Worm (Caenorhabditis elegans) whole organism, young adult: ENCODE results near the gene C02H6.1.

Experiments used
- B0035.1 ChIP-seq: sonication (generic microtip); optimal IDR thresholded peaks from 2 replicates; lab custom pipeline; 2016; ENCODE audit warnings: missing genetic modification characterization, mild to moderate bottlenecking, missing compliant biosample characterization, missing genotype, missing genetic modification reagents
- B0336.3 ChIP-seq: fragments of 200-800 bp; sonication (Bioruptor generic); IDR thresholded peaks from 2 replicates; pipeline ENCODE4 v1.3.6; 2022; ENCODE audit warnings: missing genetic modification characterization, missing compliant biosample characterization
- F23B12.7 ChIP-seq: sonication (generic microtip); optimal IDR thresholded peaks from 2 replicates; lab custom pipeline; 2017; ENCODE audit warnings: missing genetic modification characterization, mild to moderate bottlenecking, missing compliant biosample characterization, antibody characterized with exemption, moderate library complexity; ENCODE audit not compliant: insufficient read depth
- F39B2.1 ChIP-seq: fragments of 200-800 bp; sonication (Bioruptor generic); IDR thresholded peaks from 2 replicates; pipeline ENCODE4 v1.3.6; 2022; ENCODE audit warnings: missing genetic modification reagents, missing genetic modification characterization, missing compliant biosample characterization
- F57A8.1 ChIP-seq: fragments of 200-800 bp; sonication (Bioruptor generic); optimal IDR thresholded peaks from 2 replicates; lab custom pipeline; 2018; ENCODE audit warnings: mild to moderate bottlenecking, missing genetic modification characterization, moderate library complexity, missing compliant biosample characterization
- Y53F4B.3 ChIP-seq: fragments of 200-800 bp; sonication (Bioruptor generic); IDR thresholded peaks from 2 replicates; pipeline ENCODE4 v1.3.6; 2022; ENCODE audit warnings: missing genetic modification reagents, missing genetic modification characterization, missing compliant biosample characterization
- Y53G8AR.9 ChIP-seq: fragments of 200-800 bp; sonication (Bioruptor generic); conservative IDR thresholded peaks from 2 replicates; pipeline ENCODE4 v1.3.6; 2022; ENCODE audit warnings: missing genetic modification reagents, missing genetic modification characterization, missing compliant biosample characterization
- Y56A3A.18 ChIP-seq: fragments of 200-800 bp; sonication (Bioruptor generic); IDR thresholded peaks from 2 replicates; pipeline ENCODE4 v1.3.6; 2022; ENCODE audit warnings: missing genetic modification reagents, missing genetic modification characterization, missing compliant biosample characterization
- Y95B8A.8 ChIP-seq: fragments of 200-800 bp; sonication (Bioruptor generic); IDR thresholded peaks from 2 replicates; pipeline ENCODE4 v1.3.6; 2022; ENCODE audit warnings: missing genetic modification reagents, missing genetic modification characterization, missing compliant biosample characterization
- ZK185.1 ChIP-seq: sonication (generic microtip); optimal IDR thresholded peaks from 2 replicates; lab custom pipeline; 2016; ENCODE audit warnings: mild to moderate bottlenecking, missing genetic modification characterization, missing compliant biosample characterization; ENCODE audit not compliant: poor library complexity, severe bottlenecking
- aptf-3 ChIP-seq: fragments of 200-800 bp; sonication (Bioruptor generic); IDR thresholded peaks from 2 replicates; pipeline ENCODE4 v1.3.6; 2022; ENCODE audit warnings: missing genetic modification characterization, missing compliant biosample characterization
- atf-7 ChIP-seq: sonication (generic microtip); optimal IDR thresholded peaks from 2 replicates; lab custom pipeline; 2017; ENCODE audit warnings: mild to moderate bottlenecking, missing genetic modification characterization, missing compliant biosample characterization
- attf-3 ChIP-seq: fragments of 200-800 bp; sonication (Bioruptor generic); conservative IDR thresholded peaks from 2 replicates; pipeline ENCODE4 v1.3.6; 2022; ENCODE audit warnings: missing genetic modification reagents, missing genetic modification characterization, missing compliant biosample characterization
- attf-5 ChIP-seq: fragments of 200-800 bp; sonication (Bioruptor generic); optimal IDR thresholded peaks from 2 replicates; lab custom pipeline; 2018; ENCODE audit warnings: mild to moderate bottlenecking, missing genetic modification characterization, missing compliant biosample characterization
- ccch-3 ChIP-seq: fragments of 200-800 bp; sonication (Bioruptor generic); optimal IDR thresholded peaks from 2 replicates; lab custom pipeline; 2018; ENCODE audit warnings: mild to moderate bottlenecking, missing genetic modification characterization, missing compliant biosample characterization
- cebp-1 ChIP-seq, 2 experiments: fragments of 200-800 bp in 1 of 2; sonication (Bioruptor generic) in 1 of 2; sonication (generic microtip) in 1 of 2; IDR thresholded peaks in 1 of 2; optimal IDR thresholded peaks in 1 of 2; 2 replicates each; pipeline versions ENCODE4 v1.3.6 to Lab custom; 2017 to 2022; ENCODE audit warnings: missing compliant biosample characterization in 2 of 2, missing genetic modification characterization in 2 of 2, mild to moderate bottlenecking in 1 of 2, missing genetic modification reagents in 1 of 2, moderate library complexity in 1 of 2
- cebp-2 ChIP-seq: fragments of 200-800 bp; sonication (Bioruptor generic); IDR thresholded peaks from 2 replicates; pipeline ENCODE4 v1.3.6; 2022; ENCODE audit warnings: missing genetic modification characterization, missing compliant biosample characterization
- ceh-27 ChIP-seq: fragments of 200-800 bp; sonication (Bioruptor generic); optimal IDR thresholded peaks from 2 replicates; lab custom pipeline; 2018; ENCODE audit warnings: mild to moderate bottlenecking, missing genetic modification characterization, moderate library complexity, missing compliant biosample characterization
- ceh-40 ChIP-seq: fragments of 200-800 bp; sonication (Bioruptor generic); IDR thresholded peaks from 2 replicates; pipeline ENCODE4 v1.3.6; 2022; ENCODE audit warnings: missing genetic modification characterization, missing compliant biosample characterization
- die-1 ChIP-seq: sonication (generic microtip); optimal IDR thresholded peaks from 2 replicates; lab custom pipeline; 2016; ENCODE audit warnings: missing genotype, mild to moderate bottlenecking, missing genetic modification characterization, missing compliant biosample characterization
- fkh-3 ChIP-seq: sonication (generic microtip); optimal IDR thresholded peaks from 2 replicates; lab custom pipeline; 2016; ENCODE audit warnings: mild to moderate bottlenecking, missing genetic modification characterization, missing compliant biosample characterization
- let-607 ChIP-seq, 2 experiments: fragments of 200-800 bp in 1 of 2; sonication (Bioruptor generic) in 1 of 2; sonication (generic microtip) in 1 of 2; optimal IDR thresholded peaks; 2 replicates each; lab custom pipeline; 2016 to 2018; ENCODE audit warnings: mild to moderate bottlenecking in 2 of 2, missing compliant biosample characterization in 2 of 2, missing genetic modification characterization in 2 of 2, moderate library complexity in 2 of 2, missing genotype in 1 of 2
- lin-26 ChIP-seq: fragments of 200-800 bp; sonication (Bioruptor generic); IDR thresholded peaks from 2 replicates; pipeline ENCODE4 v1.3.6; 2022; ENCODE audit warnings: missing genetic modification reagents, missing genetic modification characterization, missing compliant biosample characterization
- lin-54 ChIP-seq: fragments of 200-800 bp; sonication (Bioruptor generic); optimal IDR thresholded peaks from 2 replicates; lab custom pipeline; 2018; ENCODE audit warnings: mild to moderate bottlenecking, missing genetic modification characterization, missing compliant biosample characterization
- lsy-27 ChIP-seq: sonication (generic microtip); optimal IDR thresholded peaks from 2 replicates; lab custom pipeline; 2017; ENCODE audit warnings: missing genetic modification characterization, mild to moderate bottlenecking, missing compliant biosample characterization, antibody characterized with exemption, missing genotype, borderline replicate concordance; ENCODE audit not compliant: insufficient read depth
- madf-3 ChIP-seq: fragments of 200-800 bp; sonication (Bioruptor generic); IDR thresholded peaks from 2 replicates; pipeline ENCODE4 v1.3.6; 2022; ENCODE audit warnings: missing genetic modification reagents, missing genetic modification characterization, missing compliant biosample characterization
- madf-8 ChIP-seq: fragments of 200-800 bp; sonication (Bioruptor generic); conservative IDR thresholded peaks from 2 replicates; pipeline ENCODE4 v1.3.6; 2022; ENCODE audit warnings: missing genetic modification reagents, missing genetic modification characterization, missing compliant biosample characterization
- mcd-1 ChIP-seq: fragments of 200-800 bp; sonication (Bioruptor generic); IDR thresholded peaks from 2 replicates; pipeline ENCODE4 v1.3.6; 2022; ENCODE audit warnings: missing genetic modification reagents, missing genetic modification characterization, missing compliant biosample characterization
- nfya-1 ChIP-seq: sonication (generic microtip); optimal IDR thresholded peaks from 2 replicates; lab custom pipeline; 2017; ENCODE audit warnings: antibody characterized with exemption, missing compliant biosample characterization, missing genetic modification characterization, borderline replicate concordance; ENCODE audit not compliant: insufficient read depth
- nhr-179 ChIP-seq: sonication (generic microtip); optimal IDR thresholded peaks from 2 replicates; lab custom pipeline; 2016; ENCODE audit warnings: mild to moderate bottlenecking, missing genetic modification characterization, missing compliant biosample characterization
- nhr-80 ChIP-seq: sonication (generic microtip); optimal IDR thresholded peaks from 2 replicates; lab custom pipeline; 2016; ENCODE audit warnings: missing genetic modification characterization, missing compliant biosample characterization
- nhr-90 ChIP-seq: sonication (generic microtip); optimal IDR thresholded peaks from 2 replicates; lab custom pipeline; 2016; ENCODE audit warnings: missing genotype, mild to moderate bottlenecking, missing genetic modification characterization, missing compliant biosample characterization
- sdz-38 ChIP-seq: sonication (generic microtip); optimal IDR thresholded peaks from 2 replicates; lab custom pipeline; 2016; ENCODE audit warnings: missing genotype, missing genetic modification characterization, missing compliant biosample characterization
- snpc-1.3 ChIP-seq: sonication (generic microtip); optimal IDR thresholded peaks from 2 replicates; lab custom pipeline; 2017; ENCODE audit warnings: missing genetic modification characterization, mild to moderate bottlenecking, missing compliant biosample characterization, antibody characterized with exemption, moderate library complexity, missing genotype, missing genetic modification reagents; ENCODE audit not compliant: insufficient read depth
- somi-1 ChIP-seq: fragments of 200-800 bp; sonication (Bioruptor generic); optimal IDR thresholded peaks from 2 replicates; lab custom pipeline; 2018; ENCODE audit warnings: mild to moderate bottlenecking, missing genetic modification characterization, missing compliant biosample characterization
- ztf-25 ChIP-seq: fragments of 200-800 bp; sonication (Bioruptor generic); IDR thresholded peaks from 2 replicates; pipeline ENCODE4 v1.3.6; 2022; ENCODE audit warnings: missing genetic modification reagents, missing genetic modification characterization, missing compliant biosample characterization

The C02H6.1 gene

DNA sequence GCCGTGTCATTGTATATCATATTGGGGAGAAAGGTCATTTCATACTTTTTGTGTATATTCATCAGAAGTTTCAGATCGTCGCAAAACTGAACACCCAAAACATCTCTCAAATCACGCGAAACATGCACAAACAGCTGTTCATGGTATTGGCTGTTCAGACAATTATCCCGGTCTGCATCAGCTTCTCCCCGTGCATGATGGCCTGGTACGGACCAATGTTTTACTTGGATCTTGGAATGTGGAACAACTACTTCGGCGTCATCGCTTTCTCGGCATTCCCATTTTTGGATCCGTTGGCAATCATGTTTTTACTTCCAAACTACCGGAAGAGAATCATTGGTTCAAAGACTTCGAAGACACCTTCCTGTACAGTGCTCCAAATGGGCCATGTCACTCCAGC is 13.8 kb upstream of the C02H6.1 start:
- TF ChIP-seq cebp-2 (GFP tag; lab: Robert Waterston, UW), result no peak
- TF ChIP-seq sdz-38 (tag; lab: Kevin White, UChicago), result no peak
- no peak for TF ChIP-seq cebp-1 (GFP tag; IDR thresholded peaks at IDR 0.05; lab: Robert Waterston, UW)
- TF ChIP-seq cebp-1 (tag; optimal IDR thresholded peaks at IDR 0.05; lab: Kevin White, UChicago), result no peak

DNA sequence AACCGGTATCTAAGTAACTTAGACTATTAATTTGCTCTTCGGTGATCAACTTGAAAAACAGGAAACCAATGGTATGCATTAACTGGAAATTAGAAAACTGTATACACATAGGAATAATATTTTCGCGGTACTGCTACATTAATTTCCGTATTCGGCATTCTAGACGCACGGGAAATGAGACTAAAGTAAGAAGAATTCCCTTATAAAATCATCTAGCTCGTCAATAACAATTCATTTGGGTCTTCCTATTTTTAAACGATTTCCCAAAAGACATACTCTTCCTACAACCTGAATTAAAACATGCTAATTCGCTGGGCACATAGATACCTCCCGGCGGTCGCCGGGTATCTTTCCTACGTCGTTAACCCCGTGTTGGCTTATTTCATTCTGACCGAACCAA is 12.7 kb upstream of the C02H6.1 start, which contains the start of gene srj-13:
srj-13 (plus strand) TSS at position 301 of the 400 bp plus-strand sequence.
- TF ChIP-seq ZK185.1 (tag; lab: Kevin White, UChicago), result no peak
- TF ChIP-seq madf-3, result no peak
- TF ChIP-seq B0336.3 (GFP tag; lab: Robert Waterston, UW), result no peak
- TF ChIP-seq ceh-40 (GFP tag; lab: Robert Waterston, UW), result no peak
- TF ChIP-seq Y53F4B.3 (GFP tag; lab: Robert Waterston, UW), result no peak

DNA sequence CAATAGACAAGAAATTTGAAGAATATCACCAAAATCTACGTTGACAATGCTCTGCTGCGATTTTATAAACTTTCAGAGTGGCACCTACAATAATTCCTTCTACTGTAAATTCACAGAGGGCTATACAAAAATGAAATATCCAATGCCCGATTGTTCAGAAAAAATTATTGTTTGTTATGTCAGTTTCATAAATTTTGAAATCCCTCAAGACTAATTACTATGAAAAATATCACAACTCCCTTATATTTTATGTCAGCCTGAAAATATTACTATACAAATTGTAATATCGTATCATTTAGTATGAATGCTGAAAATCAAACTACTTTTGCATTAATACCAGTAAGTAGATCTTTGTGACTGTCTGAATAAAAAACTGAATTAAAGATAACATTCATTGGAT is 10.9 kb upstream of the C02H6.1 start, which contains the start of gene srx-60:
srx-60 (plus strand) TSS at position 301 of the 400 bp plus-strand sequence.
- TF ChIP-seq nhr-80 (tag; lab: Kevin White, UChicago) (no peak), fkh-3 (no peak), atf-7 (no peak), nfya-1 (no peak), ccch-3 (GFP tag; lab: Kevin White, UChicago) (no peak), B0336.3 (GFP tag; lab: Robert Waterston, UW) (no peak), ceh-27 (GFP tag; lab: Kevin White, UChicago) (no peak), Y95B8A.8 (GFP tag; lab: Robert Waterston, UW) (no peak), ztf-25 (no peak), F23B12.7 (no peak), madf-8 (no peak), F39B2.1 (GFP tag; lab: Robert Waterston, UW) (no peak), die-1 (no peak), somi-1 (GFP tag; lab: Kevin White, UChicago) (no peak), let-607 (tag; optimal IDR thresholded peaks at IDR 0.05; lab: Kevin White, UChicago) (no peak), lin-26 (no peak)

DNA sequence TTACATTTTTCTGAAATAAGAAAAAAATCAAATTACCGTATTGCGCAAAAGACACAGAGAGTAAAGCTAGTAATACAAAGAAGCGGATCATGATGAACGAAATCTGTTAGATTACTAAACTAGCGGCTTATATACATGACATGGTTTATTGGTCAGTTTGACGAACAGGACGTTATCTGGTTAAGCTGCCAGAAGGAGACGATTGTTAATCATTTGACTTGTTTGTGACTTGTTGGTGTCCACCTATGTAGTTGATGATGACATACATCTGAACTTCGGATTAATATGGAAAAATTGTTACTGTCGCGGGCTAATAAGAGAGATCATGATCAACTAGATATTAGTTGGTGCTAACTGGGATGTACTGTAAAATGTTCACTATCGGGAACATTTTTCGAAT is 10.4 kb upstream of the C02H6.1 start, which contains the start of gene cnc-9:
cnc-9 (minus strand) TSS at position 101 of the 400 bp plus-strand sequence.
- no peak for TF ChIP-seq attf-5
- TF ChIP-seq F57A8.1, result no peak
- no peak for TF ChIP-seq attf-3 (GFP tag; lab: Robert Waterston, UW)
- no peak for TF ChIP-seq Y53G8AR.9 (GFP tag; lab: Robert Waterston, UW)
- no peak for TF ChIP-seq lsy-27 (tag; lab: Kevin White, UChicago)
- TF ChIP-seq lin-54, result no peak

DNA sequence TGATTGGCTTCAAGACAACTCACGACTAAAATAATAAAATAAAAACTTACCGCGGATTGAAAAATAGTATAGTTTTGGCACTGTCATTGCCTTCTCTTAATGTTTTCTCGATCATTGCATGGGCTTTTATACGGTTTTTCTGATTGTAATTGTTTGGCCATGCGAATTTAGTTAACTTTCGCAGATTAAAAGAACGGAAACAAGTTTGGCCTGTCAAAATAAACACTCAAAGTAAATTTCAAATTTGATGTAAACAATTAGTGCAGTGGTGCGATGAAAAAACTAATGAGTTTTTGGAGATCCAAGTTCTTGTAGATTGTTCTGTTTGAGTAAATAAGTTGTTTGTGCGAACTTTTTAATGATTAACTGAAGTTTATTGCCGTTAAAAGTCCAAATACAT is 9.5 kb upstream of the C02H6.1 start, which contains the start of gene gst-41:
gst-41 (minus strand) TSS at position 101 of the 400 bp plus-strand sequence.
- TF ChIP-seq mcd-1 (GFP tag; lab: Robert Waterston, UW) (no peak), B0035.1 (tag; lab: Kevin White, UChicago) (no peak), nhr-90 (tag; lab: Kevin White, UChicago) (no peak), snpc-1.3 (tag; lab: Kevin White, UChicago) (no peak), aptf-3 (GFP tag; lab: Robert Waterston, UW) (no peak), Y56A3A.18 (GFP tag; lab: Robert Waterston, UW) (no peak), nhr-179 (tag; lab: Kevin White, UChicago) (no peak)
- TF ChIP-seq, all 124 proteins: peak for 0
